Worm (Caenorhabditis elegans): ENCODE measurements around the gene affl-1.

affl-1 gene

DNA sequence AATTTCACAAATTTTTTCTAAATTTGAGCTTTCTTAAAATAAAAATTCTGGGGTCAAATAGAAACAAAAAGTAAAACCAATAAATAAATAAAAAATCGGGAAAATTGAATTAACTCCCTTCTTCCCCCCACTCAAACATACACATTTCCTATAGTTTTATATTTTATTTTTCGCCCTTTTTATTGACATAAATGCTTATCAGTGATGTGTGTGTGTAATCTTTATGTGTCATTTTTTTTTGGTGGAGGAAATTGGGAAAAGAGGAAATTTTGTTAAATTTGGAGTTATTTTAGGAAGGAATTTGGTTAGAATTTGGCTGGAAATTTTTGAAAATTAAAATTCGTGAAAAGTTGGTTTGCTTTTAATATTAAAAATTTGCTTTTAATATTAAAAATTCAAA is 17.5 kb upstream of the affl-1 start:
- no peak for TF ChIP-seq ztf-11 (tag; optimal IDR thresholded peaks at IDR 0.05)
- no peak for TF ChIP-seq mep-1 (tag; optimal IDR thresholded peaks at IDR 0.05)
- TF ChIP-seq nhr-76 (tag; optimal IDR thresholded peaks at IDR 0.05), result no peak
- no peak for TF ChIP-seq nhr-11 (tag; optimal IDR thresholded peaks at IDR 0.05)
- no peak for TF ChIP-seq swsn-7 (tag; optimal IDR thresholded peaks at IDR 0.05)
- no peak for TF ChIP-seq ceh-90 (tag; optimal IDR thresholded peaks at IDR 0.05)
- no peak for TF ChIP-seq Y116A8C.19 (tag; optimal IDR thresholded peaks at IDR 0.05; ENCODE audit: borderline replicate concordance)
- TF ChIP-seq unc-130 (tag; optimal IDR thresholded peaks at IDR 0.05), result no peak
- no peak for TF ChIP-seq efl-3 (GFP tag; optimal IDR thresholded peaks at IDR 0.05)

DNA sequence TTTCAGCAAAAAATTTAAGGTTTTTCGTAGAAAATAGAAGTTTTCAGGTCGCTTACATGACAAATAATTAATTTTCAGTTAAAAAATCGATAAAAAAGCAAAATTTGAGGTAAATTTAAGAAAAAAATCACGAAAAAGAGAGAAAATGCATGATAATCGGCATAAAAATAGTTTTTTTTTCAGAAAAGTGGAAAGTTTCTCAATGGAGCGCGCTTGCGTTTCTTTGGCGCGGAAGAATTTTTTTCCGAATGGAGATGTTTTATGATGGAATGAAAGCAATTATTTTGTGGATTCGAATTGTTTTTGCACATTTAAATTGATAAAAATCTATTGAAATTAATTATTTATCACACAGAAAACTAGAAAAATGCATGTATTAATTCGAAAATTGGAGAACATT is 16.2 kb upstream of the affl-1 start:
- TF ChIP-seq efl-1 (optimal IDR thresholded peaks at IDR 0.05) (peak; percentile 12 to 31), efl-1 (GFP tag; optimal IDR thresholded peaks at IDR 0.05 in 1 of 2) (peak; percentile 38 to 85), nhr-19 (GFP tag; conservative IDR thresholded peaks at IDR 0.05) (no peak), ceh-82 (tag; optimal IDR thresholded peaks at IDR 0.05) (no peak), C16A3.4 (tag; optimal IDR thresholded peaks at IDR 0.05) (peak; percentile 9), lin-35 (GFP tag; optimal IDR thresholded peaks at IDR 0.05) (peak in 1 of 2 experiments; percentile 32), lsy-2 (tag; optimal IDR thresholded peaks at IDR 0.05) (peak in 1 of 2 experiments; percentile 50), blmp-1 (tag; optimal IDR thresholded peaks at IDR 0.05) (peak; percentile 78), dpl-1 (GFP tag; optimal IDR thresholded peaks at IDR 0.05) (peak in 2 of 3 experiments; percentile 32 to 59), tlp-1 (tag; optimal IDR thresholded peaks at IDR 0.05) (no peak), xbp-1 (tag; optimal IDR thresholded peaks at IDR 0.05) (no peak), nhr-76 (tag; optimal IDR thresholded peaks at IDR 0.05) (no peak)

DNA sequence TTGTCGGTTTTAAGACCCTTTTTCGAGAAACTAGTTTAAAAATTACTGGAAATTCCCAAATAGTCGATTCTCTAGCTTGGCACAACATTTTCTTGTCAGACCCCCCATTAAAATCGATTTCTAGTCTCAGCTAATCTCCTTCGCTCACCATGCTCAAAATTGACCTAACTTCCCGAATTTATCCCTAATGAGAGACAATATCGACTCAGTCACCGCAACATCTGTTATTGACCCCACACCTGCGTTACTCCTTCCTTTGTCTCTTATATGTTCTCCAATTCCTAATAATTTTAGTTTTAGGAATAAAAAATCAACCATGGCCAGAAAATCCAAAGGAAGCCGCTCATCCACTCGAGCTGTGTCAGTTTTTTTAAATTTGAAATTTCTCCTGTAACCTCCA is 11.0 kb upstream of the affl-1 start, which contains the start of gene cec-8:
cec-8 (plus strand) TSS at position 301 of the 400 bp plus-strand sequence.
- TF ChIP-seq mab-9 (GFP tag; IDR thresholded peaks at IDR 0.05), result no peak
- TF ChIP-seq efl-1 (optimal IDR thresholded peaks at IDR 0.05), result no peak
- peak in 1 of 2 experiments; percentile 87 for TF ChIP-seq efl-1 (GFP tag; optimal IDR thresholded peaks at IDR 0.05 in 1 of 2)
- no peak for TF ChIP-seq elt-3 (tag; optimal IDR thresholded peaks at IDR 0.05)
- TF ChIP-seq ceh-88 (GFP tag; IDR thresholded peaks at IDR 0.05), result no peak

DNA sequence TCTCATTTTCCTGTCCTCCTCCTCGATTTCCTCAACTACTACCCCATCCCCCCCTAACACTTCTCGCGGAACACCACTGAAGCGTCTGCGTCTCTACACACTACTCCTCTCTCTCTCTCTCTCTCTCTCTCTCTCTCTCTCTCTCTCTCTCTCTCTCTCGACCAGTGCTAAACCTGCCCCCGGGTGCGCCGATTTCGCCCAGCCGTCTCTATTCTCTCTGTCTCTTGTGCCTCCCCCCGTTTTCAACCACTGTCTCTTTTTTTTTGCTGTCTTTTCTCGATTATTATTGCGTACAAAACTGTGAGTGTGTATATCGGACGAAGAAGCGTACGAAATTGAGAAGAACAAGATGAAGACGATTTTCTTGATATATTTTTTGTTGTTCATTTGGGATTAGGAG is 7.0 kb upstream of the affl-1 start:
- TF ChIP-seq tlp-1 (tag; optimal IDR thresholded peaks at IDR 0.05) (no peak), nhr-90 (tag; optimal IDR thresholded peaks at IDR 0.05; ENCODE audit: poor library complexity) (peak; percentile 49), ceh-82 (tag; optimal IDR thresholded peaks at IDR 0.05) (peak; percentile 38 to 43 (median 40)), nhr-71 (tag; optimal IDR thresholded peaks at IDR 0.05) (peak; percentile 62), C34B4.2 (tag; optimal IDR thresholded peaks at IDR 0.05) (no peak), dsc-1 (tag; optimal IDR thresholded peaks at IDR 0.05) (peak; percentile 17), nhr-47 (tag; optimal IDR thresholded peaks at IDR 0.05) (peak; percentile 54), lin-14 (GFP tag; optimal IDR thresholded peaks at IDR 0.05) (peak; percentile 90), egl-27 (tag; optimal IDR thresholded peaks at IDR 0.05) (peak in 1 of 2 experiments; percentile 37), lin-35 (GFP tag; optimal IDR thresholded peaks at IDR 0.05) (peak; percentile 46 to 49), nhr-19 (GFP tag; conservative IDR thresholded peaks at IDR 0.05) (peak; percentile 32), nhr-20 (tag; optimal IDR thresholded peaks at IDR 0.05) (peak; percentile 61), unc-86 (tag; optimal IDR thresholded peaks at IDR 0.05) (no peak), mep-1 (tag; optimal IDR thresholded peaks at IDR 0.05) (peak; percentile 17), fkh-10 (GFP tag; optimal IDR thresholded peaks at IDR 0.05) (no peak), snu-23 (GFP tag; optimal IDR thresholded peaks at IDR 0.05) (peak; percentile 62), ceh-8 (GFP tag; optimal IDR thresholded peaks at IDR 0.05) (peak; percentile 45), efl-1 (optimal IDR thresholded peaks at IDR 0.05) (peak; percentile 61 to 78), efl-1 (GFP tag; optimal IDR thresholded peaks at IDR 0.05 in 1 of 2) (peak; percentile 42 to 93), ces-1 (GFP tag; optimal IDR thresholded peaks at IDR 0.05) (no peak), hlh-17 (GFP tag; optimal IDR thresholded peaks at IDR 0.05; ENCODE audit: borderline replicate concordance) (no peak), unc-30 (tag; optimal IDR thresholded peaks at IDR 0.05) (no peak), lin-13 (GFP tag; optimal IDR thresholded peaks at IDR 0.05) (no peak), nhr-85 (tag) (peak; percentile 92), fkh-4 (tag; optimal IDR thresholded peaks at IDR 0.05; ENCODE audit: borderline replicate concordance) (no peak), ceh-63 (GFP tag; optimal IDR thresholded peaks at IDR 0.05) (no peak), aha-1 (tag; optimal IDR thresholded peaks at IDR 0.05) (no peak), mef-2 (tag; optimal IDR thresholded peaks at IDR 0.05) (no peak), swsn-7 (tag; optimal IDR thresholded peaks at IDR 0.05) (peak; percentile 42), vab-15 (tag; optimal IDR thresholded peaks at IDR 0.05) (no peak), blmp-1 (tag; optimal IDR thresholded peaks at IDR 0.05) (peak; percentile 71), dpl-1 (GFP tag; optimal IDR thresholded peaks at IDR 0.05) (peak; percentile 24 to 45 (median 34))

Data from whole organism, L1 larva.